Worm (Caenorhabditis elegans) whole organism, late embryonic: ENCODE measurements around the gene Y46E12A.2.

Source experiments
- Y22D7AL.16 ChIP-seq: sonication (generic microtip); optimal IDR thresholded peaks from 2 replicates; lab custom pipeline; 2016; ENCODE audit warnings: missing genetic modification characterization, missing compliant biosample characterization
- ceh-31 ChIP-seq: sonication (generic microtip); optimal IDR thresholded peaks from 2 replicates; lab custom pipeline; 2016; ENCODE audit warnings: missing genetic modification characterization, missing compliant biosample characterization
- ceh-9 ChIP-seq: sonication (generic microtip); optimal IDR thresholded peaks from 2 replicates; lab custom pipeline; 2016; ENCODE audit warnings: mild to moderate bottlenecking, missing genetic modification characterization, inconsistent platforms, missing compliant biosample characterization
- dve-1 ChIP-seq: sonication (generic microtip); optimal IDR thresholded peaks from 2 replicates; lab custom pipeline; 2017; ENCODE audit warnings: antibody characterized with exemption, mild to moderate bottlenecking, missing genetic modification characterization, missing compliant biosample characterization
- gmeb-2 ChIP-seq: sonication (generic microtip); optimal IDR thresholded peaks from 2 replicates; lab custom pipeline; 2016; ENCODE audit warnings: missing genetic modification characterization, inconsistent platforms, missing compliant biosample characterization
- mec-3 ChIP-seq: sonication (generic microtip); optimal IDR thresholded peaks from 2 replicates; lab custom pipeline; 2016; ENCODE audit warnings: borderline replicate concordance, missing genetic modification characterization, missing compliant biosample characterization
- nfya-1 ChIP-seq: sonication (generic microtip); optimal IDR thresholded peaks from 2 replicates; lab custom pipeline; 2017; ENCODE audit warnings: missing genetic modification characterization, mild to moderate bottlenecking, missing compliant biosample characterization, antibody characterized with exemption, moderate library complexity
- pqm-1 ChIP-seq: sonication (generic microtip); optimal IDR thresholded peaks from 2 replicates; lab custom pipeline; 2016; ENCODE audit warnings: missing genetic modification characterization, missing compliant biosample characterization
- ref-2 ChIP-seq: sonication (generic microtip); optimal IDR thresholded peaks from 2 replicates; lab custom pipeline; 2016; ENCODE audit warnings: missing genetic modification characterization, missing compliant biosample characterization
- rnt-1 ChIP-seq: sonication (generic microtip); optimal IDR thresholded peaks from 2 replicates; lab custom pipeline; 2016; ENCODE audit warnings: missing genetic modification characterization, missing compliant biosample characterization
- sox-2 ChIP-seq: fragments of 200-800 bp; sonication (Bioruptor generic); IDR thresholded peaks from 2 replicates; pipeline ENCODE4 v1.3.6; 2022; ENCODE audit warnings: missing genetic modification reagents, missing genetic modification characterization, missing compliant biosample characterization

- TF ChIP-seq ref-2 = no peak
- TF ChIP-seq dve-1 (tag; lab: Kevin White, UChicago) = no peak
- TF ChIP-seq ceh-31 = no peak
- TF ChIP-seq Y22D7AL.16 (tag; lab: Kevin White, UChicago) = no peak
- no peak for TF ChIP-seq gmeb-2
- TF ChIP-seq nfya-1 (tag; lab: Kevin White, UChicago) = no peak
- no peak for TF ChIP-seq sox-2 (GFP tag; lab: Robert Waterston, UW)
- no peak for TF ChIP-seq mec-3 (tag; lab: Kevin White, UChicago)
- no peak for TF ChIP-seq ceh-9 (tag; lab: Kevin White, UChicago)
- TF ChIP-seq rnt-1 = no peak
- TF ChIP-seq pqm-1 = no peak
Measured at ce11 chrIII:1791949-1792348, 33.2 kb downstream of the Y46E12A.2 start.
